Worm (Caenorhabditis elegans): Measurements from ENCODE around the gene srt-30.

Gene srt-30

ce11 chrV:3771437-3772256 lies 28.6 kb downstream of the srt-30 start, which contains the start of the genes R08E5.1 and rips-1:
R08E5.1 (minus strand) TSS chrV:3771518.
rips-1 (plus strand) TSS chrV:3772021.
- TF ChIP-seq hlh-11 (tag; optimal IDR thresholded peaks at IDR 0.05) (peak; percentile 14), nhr-102 (tag; optimal IDR thresholded peaks at IDR 0.05) (no peak), nhr-48 (tag; optimal IDR thresholded peaks at IDR 0.05) (peak; percentile 27), pqm-1 (tag; optimal IDR thresholded peaks at IDR 0.05) (no peak), lin-38 (GFP tag; IDR thresholded peaks at IDR 0.05) (no peak), mdl-1 (tag; optimal IDR thresholded peaks at IDR 0.05) (peak in 1 of 2 experiments; percentile 29), ceh-32 (tag; optimal IDR thresholded peaks at IDR 0.05; ENCODE audit: poor library complexity) (no peak), cey-2 (tag; optimal IDR thresholded peaks at IDR 0.05; ENCODE audit: borderline replicate concordance, insufficient read depth) (no peak), aha-1 (tag) (peak; percentile 98), F49E8.2 (tag; optimal IDR thresholded peaks at IDR 0.05; ENCODE audit: borderline replicate concordance) (no peak), hlh-30 (tag; optimal IDR thresholded peaks at IDR 0.05; ENCODE audit: insufficient read depth) (peak; percentile 41), dmd-6 (GFP tag; IDR thresholded peaks at IDR 0.05) (peak; percentile 35), mdt-29 (GFP tag; IDR thresholded peaks at IDR 0.05) (no peak), R02D3.7 (tag; optimal IDR thresholded peaks at IDR 0.05) (no peak), nhr-28 (tag; optimal IDR thresholded peaks at IDR 0.05) (peak; percentile 59), ztf-11 (tag; optimal IDR thresholded peaks at IDR 0.05) (no peak), hif-1 (tag; optimal IDR thresholded peaks at IDR 0.05) (peak; percentile 86 to 98), nhr-41 (GFP tag; IDR thresholded peaks at IDR 0.05) (no peak), mxl-2 (GFP tag; conservative IDR thresholded peaks at IDR 0.05) (no peak), zip-11 (GFP tag; IDR thresholded peaks at IDR 0.05) (no peak), ces-1 (GFP tag; optimal IDR thresholded peaks at IDR 0.05) (no peak), ama-1 (optimal IDR thresholded peaks at IDR 0.05) (no peak), fkh-10 (GFP tag; optimal IDR thresholded peaks at IDR 0.05) (no peak), tag-97 (GFP tag; IDR thresholded peaks at IDR 0.05) (no peak), unc-39 (tag; optimal IDR thresholded peaks at IDR 0.05) (no peak), Y75B8A.6 (GFP tag; IDR thresholded peaks at IDR 0.05) (no peak), F10B5.3 (tag; optimal IDR thresholded peaks at IDR 0.05) (no peak), T20F7.1 (GFP tag; optimal IDR thresholded peaks at IDR 0.05) (no peak), fos-1 (tag; optimal IDR thresholded peaks at IDR 0.05) (no peak), sdz-12 (GFP tag; optimal IDR thresholded peaks at IDR 0.05) (no peak), daf-8 (GFP tag; IDR thresholded peaks at IDR 0.05) (no peak), tra-1 (GFP tag; IDR thresholded peaks at IDR 0.05) (no peak), egl-27 (tag; optimal IDR thresholded peaks at IDR 0.05) (no peak), nhr-237 (tag; optimal IDR thresholded peaks at IDR 0.05) (no peak), dmd-8 (GFP tag; IDR thresholded peaks at IDR 0.05) (no peak), egl-43 (GFP tag; IDR thresholded peaks at IDR 0.05) (no peak), ceh-44 (GFP tag; IDR thresholded peaks at IDR 0.05) (no peak)

ce11 chrV:3768270-3768669 lies 32.0 kb downstream of the srt-30 start, which contains the start of gene R08E5.4:
R08E5.4 (plus strand) TSS chrV:3768570.
- no peak for TF ChIP-seq daf-16 (GFP tag; optimal IDR thresholded peaks at IDR 0.05)
- TF ChIP-seq daf-16 (tag; optimal IDR thresholded peaks at IDR 0.05): no peak
- no peak for TF ChIP-seq F37D6.2 (tag; optimal IDR thresholded peaks at IDR 0.05)
- no peak for TF ChIP-seq lin-1 (GFP tag; IDR thresholded peaks at IDR 0.05)
